Worm (Caenorhabditis elegans) whole organism, young adult: ENCODE measurements around the gene C27A2.8.
A peak's percentile ranks its signal among the peaks of the same experiment; 100 is the strongest.

Source experiments
- C06A6.2 ChIP-seq: fragments of 200-800 bp; sonication (Bioruptor generic); conservative IDR thresholded peaks from 2 replicates; pipeline ENCODE4 v1.3.6; 2022; ENCODE audit warnings: missing genetic modification characterization, missing compliant biosample characterization
- F23B12.7 ChIP-seq: sonication (generic microtip); optimal IDR thresholded peaks from 2 replicates; lab custom pipeline; 2017; ENCODE audit warnings: missing genetic modification characterization, mild to moderate bottlenecking, missing compliant biosample characterization, antibody characterized with exemption, moderate library complexity; ENCODE audit not compliant: insufficient read depth
- F49E8.2 ChIP-seq: sonication (generic microtip); optimal IDR thresholded peaks from 3 replicates; lab custom pipeline; 2017; ENCODE audit warnings: missing genetic modification characterization, mild to moderate bottlenecking, missing compliant biosample characterization, antibody characterized with exemption, moderate library complexity; ENCODE audit not compliant: insufficient read depth
- F57A8.1 ChIP-seq: fragments of 200-800 bp; sonication (Bioruptor generic); optimal IDR thresholded peaks from 2 replicates; lab custom pipeline; 2018; ENCODE audit warnings: mild to moderate bottlenecking, missing genetic modification characterization, moderate library complexity, missing compliant biosample characterization
- F57C9.4 ChIP-seq: sonication (generic microtip); optimal IDR thresholded peaks from 2 replicates; lab custom pipeline; 2017; ENCODE audit warnings: mild to moderate bottlenecking, missing genetic modification characterization, missing compliant biosample characterization
- T07F8.4 ChIP-seq: sonication (generic microtip); optimal IDR thresholded peaks from 2 replicates; lab custom pipeline; 2016; ENCODE audit warnings: mild to moderate bottlenecking, missing genetic modification characterization, moderate library complexity, missing compliant biosample characterization
- T26A5.8 ChIP-seq: sonication (generic microtip); optimal IDR thresholded peaks from 2 replicates; lab custom pipeline; 2016; ENCODE audit warnings: missing genetic modification characterization, missing compliant biosample characterization
- Y53F4B.3 ChIP-seq: fragments of 200-800 bp; sonication (Bioruptor generic); IDR thresholded peaks from 2 replicates; pipeline ENCODE4 v1.3.6; 2022; ENCODE audit warnings: missing genetic modification reagents, missing genetic modification characterization, missing compliant biosample characterization
- Y56A3A.18 ChIP-seq: fragments of 200-800 bp; sonication (Bioruptor generic); IDR thresholded peaks from 2 replicates; pipeline ENCODE4 v1.3.6; 2022; ENCODE audit warnings: missing genetic modification reagents, missing genetic modification characterization, missing compliant biosample characterization
- Y79H2A.3 ChIP-seq: fragments of 200-800 bp; sonication (Bioruptor generic); conservative IDR thresholded peaks from 2 replicates; pipeline ENCODE4 v1.3.6; 2022; ENCODE audit warnings: missing genetic modification reagents, missing genetic modification characterization, missing compliant biosample characterization
- ZK185.1 ChIP-seq: sonication (generic microtip); optimal IDR thresholded peaks from 2 replicates; lab custom pipeline; 2016; ENCODE audit warnings: mild to moderate bottlenecking, missing genetic modification characterization, missing compliant biosample characterization; ENCODE audit not compliant: poor library complexity, severe bottlenecking
- ama-1 ChIP-seq, 3 experiments: fragments of 150-350 bp in 1 of 3; sonication (generic microtip) in 2 of 3; optimal IDR thresholded peaks; 2 replicates each; lab custom pipeline; 2014 to 2018; ENCODE audit warnings: missing biosample characterization in 2 of 3, missing genetic modification characterization in 2 of 3, missing genetic modification reagents in 2 of 3
- aptf-2 ChIP-seq: fragments of 200-800 bp; sonication (Bioruptor generic); conservative IDR thresholded peaks from 2 replicates; pipeline ENCODE4 v1.3.6; 2022; ENCODE audit warnings: missing genetic modification reagents, missing genetic modification characterization, missing compliant biosample characterization
- aptf-3 ChIP-seq: fragments of 200-800 bp; sonication (Bioruptor generic); IDR thresholded peaks from 2 replicates; pipeline ENCODE4 v1.3.6; 2022; ENCODE audit warnings: missing genetic modification characterization, missing compliant biosample characterization
- athp-1 ChIP-seq: sonication (generic microtip); optimal IDR thresholded peaks from 2 replicates; lab custom pipeline; 2017; ENCODE audit warnings: mild to moderate bottlenecking, missing genetic modification characterization, missing compliant biosample characterization
- attf-3 ChIP-seq: fragments of 200-800 bp; sonication (Bioruptor generic); conservative IDR thresholded peaks from 2 replicates; pipeline ENCODE4 v1.3.6; 2022; ENCODE audit warnings: missing genetic modification reagents, missing genetic modification characterization, missing compliant biosample characterization
- attf-5 ChIP-seq: fragments of 200-800 bp; sonication (Bioruptor generic); optimal IDR thresholded peaks from 2 replicates; lab custom pipeline; 2018; ENCODE audit warnings: mild to moderate bottlenecking, missing genetic modification characterization, missing compliant biosample characterization
- bed-1 ChIP-seq: fragments of 200-800 bp; sonication (Bioruptor generic); IDR thresholded peaks from 2 replicates; pipeline ENCODE4 v1.3.6; 2022; ENCODE audit warnings: missing genetic modification reagents, missing genetic modification characterization, missing compliant biosample characterization
- cebp-1 ChIP-seq, 2 experiments: fragments of 200-800 bp in 1 of 2; sonication (Bioruptor generic) in 1 of 2; sonication (generic microtip) in 1 of 2; IDR thresholded peaks in 1 of 2; optimal IDR thresholded peaks in 1 of 2; 2 replicates each; pipeline versions ENCODE4 v1.3.6 to Lab custom; 2017 to 2022; ENCODE audit warnings: missing compliant biosample characterization in 2 of 2, missing genetic modification characterization in 2 of 2, mild to moderate bottlenecking in 1 of 2, missing genetic modification reagents in 1 of 2, moderate library complexity in 1 of 2
- chd-7 ChIP-seq: sonication (generic microtip); optimal IDR thresholded peaks from 2 replicates; lab custom pipeline; 2016; ENCODE audit warnings: mild to moderate bottlenecking, missing genetic modification characterization, moderate library complexity, missing compliant biosample characterization
- dpl-1 ChIP-seq: fragments of 150-350 bp; optimal IDR thresholded peaks from 2 replicates; lab custom pipeline; 2014; ENCODE audit warnings: missing biosample characterization, missing genetic modification reagents, missing genetic modification characterization
- egl-44 ChIP-seq: fragments of 200-800 bp; sonication (Bioruptor generic); IDR thresholded peaks from 2 replicates; pipeline ENCODE4 v1.3.6; 2022; ENCODE audit warnings: missing genetic modification reagents, missing genetic modification characterization, missing compliant biosample characterization
- egrh-3 ChIP-seq: fragments of 200-800 bp; sonication (Bioruptor generic); IDR thresholded peaks from 2 replicates; pipeline ENCODE4 v1.3.6; 2022; ENCODE audit warnings: missing genetic modification reagents, missing genetic modification characterization, missing compliant biosample characterization
- fkh-3 ChIP-seq: sonication (generic microtip); optimal IDR thresholded peaks from 2 replicates; lab custom pipeline; 2016; ENCODE audit warnings: mild to moderate bottlenecking, missing genetic modification characterization, missing compliant biosample characterization
- gei-17 ChIP-seq: fragments of 200-800 bp; sonication (Bioruptor generic); optimal IDR thresholded peaks from 2 replicates; lab custom pipeline; 2018; ENCODE audit warnings: mild to moderate bottlenecking, missing genetic modification characterization, missing compliant biosample characterization
- him-1 ChIP-seq: sonication (generic microtip); optimal IDR thresholded peaks from 2 replicates; lab custom pipeline; 2016; ENCODE audit warnings: missing genotype, missing genetic modification reagents, missing genetic modification characterization, missing compliant biosample characterization
- hlh-12 ChIP-seq: sonication (generic microtip); optimal IDR thresholded peaks from 2 replicates; lab custom pipeline; 2016; ENCODE audit warnings: missing genetic modification characterization, missing compliant biosample characterization
- hlh-26 ChIP-seq: fragments of 200-800 bp; sonication (Bioruptor generic); conservative IDR thresholded peaks from 2 replicates; pipeline ENCODE4 v1.3.6; 2022; ENCODE audit warnings: missing genetic modification reagents, missing genetic modification characterization, missing compliant biosample characterization
- hrde-1 ChIP-seq: sonication (generic microtip); optimal IDR thresholded peaks from 2 replicates; lab custom pipeline; 2016; ENCODE audit warnings: missing genetic modification characterization, mild to moderate bottlenecking, missing compliant biosample characterization, moderate library complexity, missing genotype, missing genetic modification reagents, borderline replicate concordance
- let-607 ChIP-seq, 2 experiments: fragments of 200-800 bp in 1 of 2; sonication (Bioruptor generic) in 1 of 2; sonication (generic microtip) in 1 of 2; optimal IDR thresholded peaks; 2 replicates each; lab custom pipeline; 2016 to 2018; ENCODE audit warnings: mild to moderate bottlenecking in 2 of 2, missing compliant biosample characterization in 2 of 2, missing genetic modification characterization in 2 of 2, moderate library complexity in 2 of 2, missing genotype in 1 of 2
- lin-26 ChIP-seq: fragments of 200-800 bp; sonication (Bioruptor generic); IDR thresholded peaks from 2 replicates; pipeline ENCODE4 v1.3.6; 2022; ENCODE audit warnings: missing genetic modification reagents, missing genetic modification characterization, missing compliant biosample characterization
- lsl-1 ChIP-seq: fragments of 200-800 bp; sonication (Bioruptor generic); optimal IDR thresholded peaks from 2 replicates; lab custom pipeline; 2018; ENCODE audit warnings: mild to moderate bottlenecking, missing genetic modification characterization, moderate library complexity, missing compliant biosample characterization
- madf-8 ChIP-seq: fragments of 200-800 bp; sonication (Bioruptor generic); conservative IDR thresholded peaks from 2 replicates; pipeline ENCODE4 v1.3.6; 2022; ENCODE audit warnings: missing genetic modification reagents, missing genetic modification characterization, missing compliant biosample characterization
- mes-4 ChIP-seq: sonication (generic microtip); optimal IDR thresholded peaks from 2 replicates; lab custom pipeline; 2016; ENCODE audit warnings: missing genotype, missing genetic modification characterization, missing compliant biosample characterization
- mxl-1 ChIP-seq: sonication (generic microtip); optimal IDR thresholded peaks from 2 replicates; lab custom pipeline; 2016; ENCODE audit warnings: missing genetic modification characterization, missing compliant biosample characterization
- nhr-120 ChIP-seq: fragments of 200-800 bp; sonication (Bioruptor generic); IDR thresholded peaks from 2 replicates; pipeline ENCODE4 v1.3.6; 2022; ENCODE audit warnings: missing genetic modification characterization, missing compliant biosample characterization
- nhr-27 ChIP-seq: fragments of 200-800 bp; sonication (Bioruptor generic); optimal IDR thresholded peaks from 2 replicates; lab custom pipeline; 2018; ENCODE audit warnings: mild to moderate bottlenecking, missing genetic modification characterization, moderate library complexity, missing compliant biosample characterization
- rcor-1 ChIP-seq: fragments of 200-800 bp; sonication (Bioruptor generic); IDR thresholded peaks from 2 replicates; pipeline ENCODE4 v1.3.6; 2022; ENCODE audit warnings: missing genetic modification reagents, missing genetic modification characterization, missing compliant biosample characterization
- rec-8 ChIP-seq, 2 experiments: sonication (generic microtip); optimal IDR thresholded peaks; 2 replicates each; lab custom pipeline; 2016; ENCODE audit warnings: mild to moderate bottlenecking in 2 of 2, missing genetic modification characterization in 2 of 2, missing genetic modification reagents in 2 of 2, missing genotype in 2 of 2, missing biosample characterization in 1 of 2, missing compliant biosample characterization in 1 of 2, moderate library complexity in 1 of 2
- snpc-1.1 ChIP-seq: sonication (generic microtip); optimal IDR thresholded peaks from 2 replicates; lab custom pipeline; 2017; ENCODE audit warnings: missing genetic modification characterization, mild to moderate bottlenecking, missing compliant biosample characterization, antibody characterized with exemption, moderate library complexity, missing genotype, missing genetic modification reagents; ENCODE audit not compliant: insufficient read depth
- snpc-1.3 ChIP-seq: sonication (generic microtip); optimal IDR thresholded peaks from 2 replicates; lab custom pipeline; 2017; ENCODE audit warnings: missing genetic modification characterization, mild to moderate bottlenecking, missing compliant biosample characterization, antibody characterized with exemption, moderate library complexity, missing genotype, missing genetic modification reagents; ENCODE audit not compliant: insufficient read depth
- tbp1 ChIP-seq: fragments of 200-800 bp; sonication (Bioruptor generic); optimal IDR thresholded peaks from 2 replicates; lab custom pipeline; 2018; ENCODE audit warnings: mild to moderate bottlenecking, missing genetic modification characterization, missing compliant biosample characterization
- tbx-9 ChIP-seq: sonication (generic microtip); optimal IDR thresholded peaks from 2 replicates; lab custom pipeline; 2016; ENCODE audit warnings: borderline replicate concordance, missing genetic modification characterization, inconsistent platforms, missing compliant biosample characterization
- unc-130 ChIP-seq: sonication (generic microtip); optimal IDR thresholded peaks from 2 replicates; lab custom pipeline; 2016; ENCODE audit warnings: missing genetic modification reagents, missing genetic modification characterization, missing compliant biosample characterization
- xnd-1 ChIP-seq: sonication (generic microtip); optimal IDR thresholded peaks from 2 replicates; lab custom pipeline; 2016; ENCODE audit warnings: missing genotype, missing genetic modification reagents, missing genetic modification characterization, missing compliant biosample characterization
- ztf-18 ChIP-seq: sonication (generic microtip); optimal IDR thresholded peaks from 2 replicates; lab custom pipeline; 2016; ENCODE audit warnings: missing genotype, mild to moderate bottlenecking, missing genetic modification characterization, missing compliant biosample characterization

The C27A2.8 gene

ce11 chrII:5055129-5055666 lies 12.6 kb downstream of the C27A2.8 start, which contains the start of the genes ify-1 and rpl-22 (continued):
- peak; percentile 45 for TF ChIP-seq hrde-1 (tag; lab: Kevin White, UChicago)
- no peak for TF ChIP-seq mes-4
- no peak for TF ChIP-seq cebp-1 (GFP tag; IDR thresholded peaks at IDR 0.05; lab: Robert Waterston, UW)
- peak; percentile 76 for TF ChIP-seq cebp-1 (tag; optimal IDR thresholded peaks at IDR 0.05; lab: Kevin White, UChicago)
- no peak for TF ChIP-seq nhr-120
- no peak for TF ChIP-seq Y53F4B.3 (GFP tag; lab: Robert Waterston, UW)
- no peak for TF ChIP-seq aptf-3 (GFP tag; lab: Robert Waterston, UW)
- peak; percentile 63 for TF ChIP-seq ztf-18 (tag; lab: Kevin White, UChicago)
- TF ChIP-seq hlh-12 (tag; lab: Kevin White, UChicago), result no peak
- peak; percentile 27 to 76 for TF ChIP-seq let-607 (tag; optimal IDR thresholded peaks at IDR 0.05; lab: Kevin White, UChicago)
- TF ChIP-seq ama-1 (optimal IDR thresholded peaks at IDR 0.05; lab: Kevin White, UChicago), result no peak
- no peak for TF ChIP-seq ama-1 (GFP tag; optimal IDR thresholded peaks at IDR 0.05; lab: Kevin White, UChicago)
- TF ChIP-seq Y79H2A.3 (GFP tag; lab: Robert Waterston, UW), result no peak
- peak; percentile 86 for TF ChIP-seq attf-5 (GFP tag; lab: Kevin White, UChicago)
- TF ChIP-seq F57C9.4 (tag; lab: Kevin White, UChicago), result peak; percentile 6
- peak; percentile 90 for TF ChIP-seq ZK185.1 (tag; lab: Kevin White, UChicago)
- peak; percentile 52 for TF ChIP-seq xnd-1 (tag; lab: Kevin White, UChicago)
- TF ChIP-seq snpc-1.3 (tag; lab: Kevin White, UChicago), result peak; percentile 60
- TF ChIP-seq athp-1 (tag; lab: Kevin White, UChicago), result peak; percentile 73
- TF ChIP-seq nhr-27 (tag; lab: Kevin White, UChicago), result no peak
- no peak for TF ChIP-seq C06A6.2 (GFP tag; lab: Robert Waterston, UW)
- TF ChIP-seq aptf-2 (GFP tag; lab: Robert Waterston, UW), result no peak
- TF ChIP-seq chd-7, result no peak
- TF ChIP-seq gei-17 (GFP tag; lab: Kevin White, UChicago), result no peak
- TF ChIP-seq hlh-26 (GFP tag; lab: Robert Waterston, UW), result no peak
- no peak for TF ChIP-seq rec-8 (tag; optimal IDR thresholded peaks at IDR 0.05; lab: Kevin White, UChicago)
- TF ChIP-seq madf-8, result peak; percentile 71
- peak; percentile 77 for TF ChIP-seq egrh-3 (GFP tag; lab: Robert Waterston, UW)
- peak; percentile 65 for TF ChIP-seq attf-3
- no peak for TF ChIP-seq F57A8.1 (GFP tag; lab: Kevin White, UChicago)
- peak; percentile 82 for TF ChIP-seq dpl-1 (GFP tag; lab: Kevin White, UChicago)
- no peak for TF ChIP-seq fkh-3 (tag; lab: Kevin White, UChicago)
- no peak for TF ChIP-seq T07F8.4 (tag; lab: Kevin White, UChicago)
- peak; percentile 79 for TF ChIP-seq F23B12.7 (tag; lab: Kevin White, UChicago)
- TF ChIP-seq F49E8.2 (tag; lab: Kevin White, UChicago), result peak; percentile 93
- TF ChIP-seq lsl-1, result peak; percentile 95
- TF ChIP-seq tbx-9 (tag; lab: Kevin White, UChicago), result no peak
- TF ChIP-seq T26A5.8 (tag; lab: Kevin White, UChicago), result no peak
- no peak for TF ChIP-seq him-1 (tag; lab: Kevin White, UChicago)
- TF ChIP-seq Y56A3A.18 (GFP tag; lab: Robert Waterston, UW), result peak; percentile 67; the same call in 1 of the 2 replicates
- no peak for TF ChIP-seq egl-44 (GFP tag; lab: Robert Waterston, UW)
- peak; percentile 37 for TF ChIP-seq mxl-1 (tag; lab: Kevin White, UChicago)
- TF ChIP-seq tbp1 (GFP tag; lab: Kevin White, UChicago), result peak; percentile 73
- TF ChIP-seq rcor-1 (GFP tag; lab: Robert Waterston, UW), result peak; percentile 89
- TF ChIP-seq bed-1 (GFP tag; lab: Robert Waterston, UW), result no peak
- TF ChIP-seq lin-26 (GFP tag; lab: Robert Waterston, UW), result no peak; the same call in 1 of the 2 replicates
- peak; percentile 81 for TF ChIP-seq snpc-1.1 (tag; lab: Kevin White, UChicago)
- TF ChIP-seq unc-130 (GFP tag; lab: Kevin White, UChicago), result no peak
